Worm (Caenorhabditis elegans): Measurements from ENCODE around the gene srx-47.

srx-47 gene

DNA sequence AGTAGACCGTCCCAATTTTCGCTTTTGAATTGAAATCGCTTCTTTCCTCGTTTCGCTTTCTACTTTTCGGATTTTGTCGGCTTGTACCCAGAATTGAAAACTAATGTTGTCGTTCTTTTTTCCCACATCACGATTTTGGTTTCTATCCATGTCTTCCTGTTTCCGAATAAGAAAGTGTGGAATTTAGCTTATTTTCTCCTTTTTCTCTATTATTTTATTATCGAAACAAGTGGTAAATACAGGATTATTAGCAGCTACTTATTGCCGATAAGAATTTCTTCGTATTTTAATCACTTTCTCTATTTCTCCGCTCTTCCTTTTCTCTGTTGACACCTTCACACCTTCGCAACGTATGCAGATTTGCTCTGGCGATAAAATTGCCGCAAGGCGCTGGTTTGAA is 35.2 kb downstream of the srx-47 start:
- no peak for TF ChIP-seq gmeb-2 (tag; optimal IDR thresholded peaks at IDR 0.05)
- TF ChIP-seq che-1 (tag; optimal IDR thresholded peaks at IDR 0.05), result no peak
- TF ChIP-seq sdc-2 (tag; optimal IDR thresholded peaks at IDR 0.05), result no peak
- no peak for TF ChIP-seq pros-1 (tag; optimal IDR thresholded peaks at IDR 0.05)

ce11 chrV:9386143-9386542 is 36.4 kb downstream of the srx-47 start, which contains the start of gene hum-2:
hum-2 (plus strand) TSS chrV:9386175.
- TF ChIP-seq ceh-22 (tag; optimal IDR thresholded peaks at IDR 0.05), result no peak

DNA sequence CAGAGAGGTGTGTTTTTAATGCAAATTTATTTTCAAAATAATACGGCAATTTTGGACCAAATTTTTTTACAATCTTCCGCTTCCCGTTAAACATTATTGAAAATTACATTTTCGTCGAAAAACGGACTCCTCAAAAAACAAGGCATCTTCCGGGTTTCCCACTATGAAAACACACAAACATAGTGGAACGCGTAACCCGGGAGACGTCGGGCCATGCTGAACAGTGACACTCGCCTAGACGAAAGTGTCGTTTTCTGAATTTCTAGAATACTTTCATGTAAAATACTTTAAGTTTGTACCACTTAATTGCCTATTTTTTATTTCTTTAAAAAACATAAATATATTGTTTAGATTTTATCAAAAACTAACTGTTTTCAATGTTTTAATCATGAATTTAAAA is 42.2 kb downstream of the srx-47 start:
- no peak for TF ChIP-seq ceh-34 (tag; optimal IDR thresholded peaks at IDR 0.05)
- TF ChIP-seq fax-1 (tag; optimal IDR thresholded peaks at IDR 0.05), result no peak
- no peak for TF ChIP-seq ceh-48 (tag; optimal IDR thresholded peaks at IDR 0.05)
- no peak for TF ChIP-seq pha-4 (tag; optimal IDR thresholded peaks at IDR 0.05)
- TF ChIP-seq hlh-13 (GFP tag; optimal IDR thresholded peaks at IDR 0.05), result no peak
- no peak for TF ChIP-seq fkh-6 (tag; optimal IDR thresholded peaks at IDR 0.05)

DNA sequence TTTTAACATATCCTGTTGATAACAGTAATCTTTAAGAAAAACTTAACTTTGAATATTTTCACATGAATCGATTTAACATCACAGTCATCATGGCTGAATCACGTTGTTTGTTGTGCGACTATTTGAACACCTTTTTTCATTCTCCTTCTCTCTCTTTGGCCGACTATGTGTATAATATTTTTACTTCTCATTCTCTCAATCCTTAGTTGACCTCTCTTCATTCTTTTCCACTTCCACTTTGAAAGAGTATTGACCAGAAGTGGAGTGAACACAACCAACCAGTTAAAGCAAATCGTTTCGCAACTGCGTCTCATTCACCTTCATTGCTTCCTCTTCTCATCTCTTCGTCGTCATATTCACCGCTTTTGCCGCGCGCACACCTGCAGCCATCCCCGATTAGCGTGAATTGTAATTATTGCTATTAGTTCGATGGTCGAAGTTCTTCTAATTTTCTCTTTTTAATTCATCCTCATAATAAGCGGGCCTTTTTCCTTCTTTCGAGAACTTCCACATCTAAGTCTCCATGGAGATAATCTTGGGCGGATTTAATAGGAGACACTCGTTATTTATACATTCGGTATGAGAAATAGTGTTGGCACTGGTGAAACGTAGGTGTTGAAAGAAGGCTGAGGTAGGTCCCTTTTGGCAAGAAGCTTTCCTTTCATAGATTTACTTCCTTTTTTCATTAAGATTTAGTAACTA is 45.3 kb downstream of the srx-47 start:
- TF ChIP-seq dmd-4 (tag; optimal IDR thresholded peaks at IDR 0.05; ENCODE audit: borderline replicate concordance) (no peak), ceh-31 (tag; optimal IDR thresholded peaks at IDR 0.05) (peak; percentile 77)

DNA sequence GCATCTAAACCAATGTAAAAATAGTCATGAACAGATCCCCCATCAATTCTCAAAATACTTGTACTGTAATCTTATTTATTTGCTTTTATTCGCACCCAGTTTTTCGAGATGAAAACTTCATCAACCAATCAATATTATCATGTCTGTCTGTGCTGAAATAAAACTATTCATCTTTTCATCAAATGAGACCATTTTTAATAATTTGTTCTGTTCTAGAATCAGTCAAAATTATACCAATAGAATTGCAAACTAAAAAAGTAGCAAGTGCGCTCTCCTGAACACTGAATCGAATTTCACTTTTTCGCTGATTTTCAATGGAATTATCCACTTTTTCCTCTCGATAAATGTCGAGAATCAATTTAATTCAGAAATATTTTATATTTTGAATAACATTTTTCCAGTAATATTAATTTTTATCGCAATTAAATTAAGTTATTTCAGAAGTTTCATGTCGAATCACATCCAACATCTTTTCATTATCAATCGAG is 50.1 kb downstream of the srx-47 start, which contains the start of gene trpp-4:
Gene trpp-4, plus strand, starts transcription at position 442 of the 488 bp plus-strand sequence.
- TF ChIP-seq unc-42 (tag; optimal IDR thresholded peaks at IDR 0.05) (peak; percentile 54), unc-86 (tag; optimal IDR thresholded peaks at IDR 0.05) (no peak), ref-2 (tag; optimal IDR thresholded peaks at IDR 0.05) (no peak), zip-5 (tag; optimal IDR thresholded peaks at IDR 0.05) (no peak)
